Worm (Caenorhabditis elegans) whole organism, L4 larva: ENCODE data around the gene fshr-1.

Source experiments
- F37D6.2 ChIP-seq: sonication (generic microtip); optimal IDR thresholded peaks from 2 replicates; lab custom pipeline; 2016; ENCODE audit warnings: mild to moderate bottlenecking, missing genetic modification characterization, missing compliant biosample characterization
- T20F7.1 ChIP-seq: fragments of 200-800 bp; sonication (Bioruptor generic); optimal IDR thresholded peaks from 2 replicates; lab custom pipeline; 2018; ENCODE audit warnings: mild to moderate bottlenecking, missing genetic modification characterization, missing compliant biosample characterization
- Y48G9A.11 ChIP-seq: fragments of 200-800 bp; sonication (Bioruptor generic); IDR thresholded peaks from 2 replicates; pipeline ENCODE4 v1.3.6; 2022; ENCODE audit warnings: missing genetic modification reagents, missing genetic modification characterization, missing compliant biosample characterization
- ZK337.2 ChIP-seq: fragments of 200-800 bp; sonication (Bioruptor generic); IDR thresholded peaks from 2 replicates; pipeline ENCODE4 v1.3.6; 2022; ENCODE audit warnings: missing genetic modification reagents, missing genetic modification characterization, missing compliant biosample characterization
- ZK546.5 ChIP-seq, 2 experiments: sonication (generic microtip); optimal IDR thresholded peaks; 2 replicates each; lab custom pipeline; 2017; ENCODE audit warnings: missing biosample characterization in 2 of 2, missing genetic modification characterization in 2 of 2
- aha-1 ChIP-seq: fragments of 150-350 bp; peaks from one replicate; lab custom pipeline; 2014; ENCODE audit warnings: missing biosample characterization, missing genetic modification characterization
- ceh-44 ChIP-seq: fragments of 200-800 bp; sonication (Bioruptor generic); IDR thresholded peaks from 2 replicates; pipeline ENCODE4 v1.3.6; 2022; ENCODE audit warnings: missing genetic modification reagents, missing genetic modification characterization, missing compliant biosample characterization
- ceh-82 ChIP-seq: sonication (generic microtip); optimal IDR thresholded peaks from 2 replicates; lab custom pipeline; 2017; ENCODE audit warnings: missing biosample characterization, missing genetic modification characterization
- ces-1 ChIP-seq: fragments of 150-350 bp; sonication (generic microtip); optimal IDR thresholded peaks from 4 replicates; lab custom pipeline; 2014; ENCODE audit warnings: missing biosample characterization, missing genetic modification reagents, missing genetic modification characterization
- daf-12 ChIP-seq: fragments of 150-350 bp; optimal IDR thresholded peaks from 2 replicates; lab custom pipeline; 2014; ENCODE audit warnings: missing biosample characterization, missing genetic modification reagents, missing genetic modification characterization
- daf-16 ChIP-seq, 3 experiments: sonication (generic microtip); optimal IDR thresholded peaks; 2 replicates each; lab custom pipeline; 2016 to 2017; ENCODE audit warnings: missing genetic modification characterization in 3 of 3, missing genetic modification reagents in 3 of 3, mild to moderate bottlenecking in 2 of 3, missing compliant biosample characterization in 2 of 3, missing biosample characterization in 1 of 3, moderate library complexity in 1 of 3
- daf-8 ChIP-seq: fragments of 200-800 bp; sonication (Bioruptor generic); IDR thresholded peaks from 2 replicates; pipeline ENCODE4 v1.3.6; 2022; ENCODE audit warnings: missing genetic modification characterization, missing compliant biosample characterization
- dmd-6 ChIP-seq: fragments of 200-800 bp; sonication (Bioruptor generic); IDR thresholded peaks from 2 replicates; pipeline ENCODE4 v1.3.6; 2022; ENCODE audit warnings: missing genetic modification reagents, missing genetic modification characterization, missing compliant biosample characterization
- dmd-8 ChIP-seq: fragments of 200-800 bp; sonication (Bioruptor generic); IDR thresholded peaks from 2 replicates; pipeline ENCODE4 v1.3.6; 2022; ENCODE audit warnings: missing genetic modification characterization, missing compliant biosample characterization
- duxl-1 ChIP-seq: sonication (generic microtip); optimal IDR thresholded peaks from 2 replicates; lab custom pipeline; 2016; ENCODE audit warnings: mild to moderate bottlenecking, missing genetic modification characterization, moderate library complexity, missing compliant biosample characterization; ENCODE audit not compliant: poor library complexity
- dve-1 ChIP-seq: sonication (generic microtip); optimal IDR thresholded peaks from 2 replicates; lab custom pipeline; 2017; ENCODE audit warnings: antibody characterized with exemption, mild to moderate bottlenecking, missing genetic modification characterization, missing compliant biosample characterization; ENCODE audit not compliant: insufficient read depth
- egl-27 ChIP-seq: sonication (generic microtip); optimal IDR thresholded peaks from 3 replicates; lab custom pipeline; 2017; ENCODE audit warnings: missing biosample characterization, missing genetic modification reagents, missing genetic modification characterization
- gei-8 ChIP-seq: fragments of 200-800 bp; sonication (Bioruptor generic); optimal IDR thresholded peaks from 2 replicates; lab custom pipeline; 2018; ENCODE audit warnings: mild to moderate bottlenecking, missing genetic modification characterization, missing compliant biosample characterization
- hif-1 ChIP-seq, 2 experiments: sonication (generic microtip); optimal IDR thresholded peaks; 2 replicates each; lab custom pipeline; 2016 to 2017; ENCODE audit warnings: missing compliant biosample characterization in 2 of 2, missing genetic modification characterization in 2 of 2, missing genetic modification reagents in 2 of 2, missing genotype in 2 of 2, mild to moderate bottlenecking in 1 of 2
- hlh-30 ChIP-seq: sonication (generic microtip); optimal IDR thresholded peaks from 2 replicates; lab custom pipeline; 2017; ENCODE audit warnings: antibody characterized with exemption, mild to moderate bottlenecking, missing genetic modification characterization, missing compliant biosample characterization; ENCODE audit not compliant: insufficient read depth
- hmg-1.1 ChIP-seq: fragments of 200-800 bp; sonication (Bioruptor generic); IDR thresholded peaks from 2 replicates; pipeline ENCODE4 v1.3.6; 2022; ENCODE audit warnings: missing genetic modification reagents, missing genetic modification characterization, missing compliant biosample characterization
- jun-1 ChIP-seq: fragments of 150-350 bp; optimal IDR thresholded peaks from 2 replicates; lab custom pipeline; 2014; ENCODE audit warnings: missing biosample characterization, missing genetic modification reagents, missing genetic modification characterization
- lin-1 ChIP-seq: fragments of 200-800 bp; sonication (Bioruptor generic); IDR thresholded peaks from 2 replicates; pipeline ENCODE4 v1.3.6; 2022; ENCODE audit warnings: missing genetic modification reagents, missing genetic modification characterization, missing compliant biosample characterization
- lin-13 ChIP-seq: fragments of 150-350 bp; optimal IDR thresholded peaks from 2 replicates; lab custom pipeline; 2014; ENCODE audit warnings: missing biosample characterization, missing genetic modification reagents, missing genetic modification characterization
- lin-15B ChIP-seq: fragments of 150-350 bp; sonication (generic microtip); optimal IDR thresholded peaks from 3 replicates; lab custom pipeline; 2014; ENCODE audit warnings: missing biosample characterization, missing genetic modification characterization
- mdl-1 ChIP-seq, 2 experiments: fragments of 150-350 bp in 1 of 2; sonication (generic microtip) in 1 of 2; optimal IDR thresholded peaks; 2 replicates each; lab custom pipeline; 2014 to 2017; ENCODE audit warnings: missing biosample characterization in 2 of 2, missing genetic modification characterization in 2 of 2
- mdt-29 ChIP-seq: fragments of 200-800 bp; sonication (Bioruptor generic); IDR thresholded peaks from 2 replicates; pipeline ENCODE4 v1.3.6; 2022; ENCODE audit warnings: missing genetic modification reagents, missing genetic modification characterization, missing compliant biosample characterization
- mxl-2 ChIP-seq: fragments of 200-800 bp; sonication (Bioruptor generic); conservative IDR thresholded peaks from 2 replicates; pipeline ENCODE4 v1.3.6; 2022; ENCODE audit warnings: missing genetic modification reagents, missing genetic modification characterization, missing compliant biosample characterization
- mxl-3 ChIP-seq: fragments of 200-800 bp; sonication (Bioruptor generic); optimal IDR thresholded peaks from 2 replicates; lab custom pipeline; 2018; ENCODE audit warnings: mild to moderate bottlenecking, missing genetic modification characterization, missing compliant biosample characterization
- nhr-10 ChIP-seq: fragments of 150-350 bp; optimal IDR thresholded peaks from 2 replicates; lab custom pipeline; 2014; ENCODE audit warnings: missing biosample characterization, missing genetic modification characterization
- nhr-11 ChIP-seq: fragments of 150-350 bp; optimal IDR thresholded peaks from 2 replicates; lab custom pipeline; 2014; ENCODE audit warnings: missing biosample characterization, missing genetic modification characterization
- nhr-28 ChIP-seq: fragments of 150-350 bp; optimal IDR thresholded peaks from 2 replicates; lab custom pipeline; 2014; ENCODE audit warnings: missing biosample characterization, missing genetic modification characterization
- nhr-42 ChIP-seq: fragments of 200-800 bp; sonication (Bioruptor generic); IDR thresholded peaks from 2 replicates; pipeline ENCODE4 v1.3.6; 2022; ENCODE audit warnings: missing genetic modification characterization, missing compliant biosample characterization
- nhr-6 ChIP-seq: fragments of 150-350 bp; optimal IDR thresholded peaks from 2 replicates; lab custom pipeline; 2014; ENCODE audit warnings: missing biosample characterization, missing genetic modification characterization
- pha-4 ChIP-seq, 2 experiments: fragments of 150-350 bp in 1 of 2; fragments of 200-800 bp in 1 of 2; sonication (Bioruptor generic) in 1 of 2; IDR thresholded peaks in 1 of 2; optimal IDR thresholded peaks in 1 of 2; 2 replicates each; pipeline versions ENCODE4 v1.3.6 to Lab custom; 2014 to 2022; ENCODE audit warnings: missing genetic modification characterization in 2 of 2, missing genetic modification reagents in 2 of 2, missing biosample characterization in 1 of 2, missing compliant biosample characterization in 1 of 2
- saeg-2 ChIP-seq: fragments of 200-800 bp; sonication (Bioruptor generic); IDR thresholded peaks from 2 replicates; pipeline ENCODE4 v1.3.6; 2022; ENCODE audit warnings: missing genetic modification reagents, missing genetic modification characterization, missing compliant biosample characterization
- set-16 ChIP-seq: fragments of 200-800 bp; sonication (Bioruptor generic); IDR thresholded peaks from 2 replicates; pipeline ENCODE4 v1.3.6; 2022; ENCODE audit warnings: missing genetic modification reagents, missing genetic modification characterization, missing compliant biosample characterization
- skn-1 ChIP-seq: fragments of 150-350 bp; optimal IDR thresholded peaks from 2 replicates; lab custom pipeline; 2014; ENCODE audit warnings: missing biosample characterization, missing genetic modification characterization
- tag-97 ChIP-seq: fragments of 200-800 bp; sonication (Bioruptor generic); IDR thresholded peaks from 2 replicates; pipeline ENCODE4 v1.3.6; 2022; ENCODE audit warnings: missing genetic modification characterization, missing compliant biosample characterization
- unc-130 ChIP-seq: sonication (generic microtip); optimal IDR thresholded peaks from 2 replicates; lab custom pipeline; 2016; ENCODE audit warnings: missing genetic modification reagents, missing genetic modification characterization, missing compliant biosample characterization
- zag-1 ChIP-seq: fragments of 150-350 bp; optimal IDR thresholded peaks from 2 replicates; lab custom pipeline; 2014; ENCODE audit warnings: missing biosample characterization, missing genetic modification characterization

Gene fshr-1

DNA sequence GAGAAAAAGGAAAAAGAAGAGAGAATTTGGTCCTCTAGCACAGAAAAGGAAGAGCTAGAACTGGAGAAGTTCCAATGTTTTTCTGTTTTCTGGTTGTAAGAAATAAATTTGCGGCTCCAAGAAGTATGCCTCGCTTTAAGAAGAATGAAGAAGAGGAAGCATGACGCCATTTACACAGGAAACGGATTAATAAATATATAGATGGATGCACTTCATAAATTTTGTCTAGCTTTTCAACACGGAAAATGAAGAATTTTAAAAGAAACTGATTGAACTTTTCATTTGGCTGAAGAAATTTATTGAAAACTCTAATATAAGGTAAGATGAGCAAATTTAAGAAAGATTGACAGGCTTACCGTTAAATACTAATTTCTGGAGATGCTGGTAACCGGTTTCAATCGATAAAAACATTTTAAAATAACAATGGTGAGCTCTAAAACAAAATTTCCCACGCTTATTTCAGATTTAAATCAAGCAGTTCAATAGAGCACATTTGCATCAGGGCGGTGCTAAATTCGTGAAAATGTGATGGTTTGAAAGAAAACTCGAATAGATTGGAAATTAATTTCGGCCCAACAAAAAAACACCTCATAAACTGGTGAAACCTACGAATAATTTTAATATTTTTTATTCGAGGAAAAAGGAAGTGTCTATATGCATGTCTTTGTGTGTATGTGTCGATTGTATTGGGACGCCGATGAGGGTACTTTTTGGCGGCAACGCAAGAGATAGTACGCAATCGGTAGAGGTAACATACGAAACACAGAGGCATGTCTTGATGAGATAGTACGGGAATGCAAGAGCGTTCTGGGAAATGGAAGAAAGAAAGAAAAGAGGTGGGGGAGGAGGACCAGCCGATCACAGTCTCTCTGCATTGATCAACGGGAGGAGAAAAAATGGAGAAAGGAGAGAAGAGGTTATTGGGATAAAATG is 33.5 kb upstream of the fshr-1 start (continued):
- no peak for TF ChIP-seq tag-97 (GFP tag; lab: Robert Waterston, UW)

DNA sequence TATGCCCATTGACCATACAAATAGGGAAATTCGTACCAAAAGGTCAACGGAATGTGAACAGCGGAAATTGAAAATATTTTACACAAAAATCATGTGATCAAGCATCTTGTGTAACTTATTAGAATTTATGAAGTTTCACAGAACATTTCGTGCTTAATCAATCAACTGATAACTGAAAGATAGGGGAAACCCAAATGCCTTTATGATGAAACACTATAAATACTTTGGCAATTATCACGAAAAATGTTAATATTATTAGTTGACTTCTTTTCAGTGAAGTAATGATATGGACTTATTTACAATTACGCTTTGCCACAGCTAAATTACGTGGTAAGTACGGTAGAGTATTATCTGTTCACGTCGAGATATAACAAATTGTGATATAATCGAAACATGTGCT is 32.7 kb upstream of the fshr-1 start:
- no peak for TF ChIP-seq ceh-82 (tag; lab: Kevin White, UChicago)
- no peak for TF ChIP-seq daf-16 (GFP tag; optimal IDR thresholded peaks at IDR 0.05; lab: Kevin White, UChicago)
- peak; percentile 59 for TF ChIP-seq daf-16 (tag; optimal IDR thresholded peaks at IDR 0.05; lab: Kevin White, UChicago)
- TF ChIP-seq hlh-30 (tag; lab: Kevin White, UChicago), result peak; percentile 1
- TF ChIP-seq daf-8 (GFP tag; lab: Robert Waterston, UW), result no peak
- TF ChIP-seq skn-1 (tag; lab: Kevin White, UChicago), result no peak
- TF ChIP-seq nhr-42 (GFP tag; lab: Robert Waterston, UW), result no peak
- TF ChIP-seq daf-12 (tag; lab: Kevin White, UChicago), result no peak
- TF ChIP-seq dmd-6 (GFP tag; lab: Robert Waterston, UW), result 0 out of 2 replicates have a peak, but pooled peaks have one; percentile 22
- peak; percentile 46 for TF ChIP-seq dve-1 (tag; lab: Kevin White, UChicago)
- no peak for TF ChIP-seq set-16
- no peak for TF ChIP-seq lin-13 (GFP tag; lab: Kevin White, UChicago)
- no peak for TF ChIP-seq nhr-11
- TF ChIP-seq lin-15B (tag; lab: Kevin White, UChicago), result no peak
- TF ChIP-seq unc-130, result no peak
- no peak for TF ChIP-seq T20F7.1 (GFP tag; lab: Kevin White, UChicago)
- no peak for TF ChIP-seq ZK546.5 (tag; optimal IDR thresholded peaks at IDR 0.05; lab: Kevin White, UChicago)
- TF ChIP-seq mxl-2, result no peak
- TF ChIP-seq nhr-6 (tag; lab: Kevin White, UChicago), result no peak
- TF ChIP-seq nhr-28 (tag; lab: Kevin White, UChicago), result peak; percentile 78
- TF ChIP-seq ces-1 (GFP tag; lab: Kevin White, UChicago), result no peak

DNA sequence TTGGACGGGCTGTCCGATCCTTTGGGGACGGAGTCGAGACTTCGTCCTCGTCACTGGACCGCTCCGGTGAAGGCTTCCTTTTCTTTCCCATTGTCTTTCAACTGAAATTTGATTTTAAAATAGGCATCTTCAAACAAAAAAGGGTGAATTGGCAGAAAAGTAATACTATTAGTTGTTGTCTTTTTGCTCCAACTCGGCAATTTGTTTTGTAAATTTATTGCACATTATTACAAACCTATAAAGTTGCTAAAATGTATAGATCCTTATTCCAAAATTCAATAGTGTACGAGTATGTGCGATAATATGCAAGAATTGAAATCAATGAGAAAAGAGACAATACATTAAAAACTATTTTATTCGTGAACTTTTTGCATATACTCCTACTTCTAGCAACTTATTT is 29.8 kb upstream of the fshr-1 start, which contains the start of gene lsy-12:
lsy-12 (minus strand) TSS at position 101 of the 400 bp plus-strand sequence.
- TF ChIP-seq saeg-2 (GFP tag; lab: Robert Waterston, UW), result no peak
- TF ChIP-seq dmd-8 (GFP tag; lab: Robert Waterston, UW), result no peak
- TF ChIP-seq hif-1 (tag; optimal IDR thresholded peaks at IDR 0.05; lab: Kevin White, UChicago), result no peak
- TF ChIP-seq egl-27 (tag; lab: Kevin White, UChicago), result no peak
- TF ChIP-seq lin-15B (tag; lab: Kevin White, UChicago), result no peak
- TF ChIP-seq lin-13 (GFP tag; lab: Kevin White, UChicago), result no peak
- TF ChIP-seq mdt-29 (GFP tag; lab: Robert Waterston, UW), result no peak
- no peak for TF ChIP-seq nhr-10 (tag; lab: Kevin White, UChicago)
- TF ChIP-seq nhr-11, result no peak
- TF ChIP-seq hmg-1.1 (GFP tag; lab: Robert Waterston, UW), result no peak
- TF ChIP-seq duxl-1 (tag; lab: Kevin White, UChicago), result no peak
- TF ChIP-seq, all 104 proteins: peak for 0

DNA sequence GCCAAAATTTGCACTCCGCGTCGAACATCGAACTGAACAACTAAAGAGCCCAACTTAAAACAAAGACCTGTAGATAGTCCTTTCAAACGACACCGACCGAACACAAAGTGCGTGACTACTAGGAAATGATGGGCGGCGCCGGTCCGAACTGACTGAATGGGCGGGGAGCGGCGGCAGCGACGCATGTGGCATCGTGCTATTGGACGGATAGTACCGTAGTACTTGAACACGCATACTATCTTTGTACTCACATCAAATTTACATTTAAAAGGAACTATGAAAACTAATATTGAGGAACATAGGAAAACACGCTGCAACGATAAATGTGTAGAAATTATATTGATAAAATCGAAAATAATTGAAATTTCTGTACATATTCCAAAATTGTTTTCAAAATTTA is 29.3 kb upstream of the fshr-1 start:
- TF ChIP-seq gei-8 (GFP tag; lab: Kevin White, UChicago) (no peak), aha-1 (tag; lab: Kevin White, UChicago) (peak; percentile 50)

DNA sequence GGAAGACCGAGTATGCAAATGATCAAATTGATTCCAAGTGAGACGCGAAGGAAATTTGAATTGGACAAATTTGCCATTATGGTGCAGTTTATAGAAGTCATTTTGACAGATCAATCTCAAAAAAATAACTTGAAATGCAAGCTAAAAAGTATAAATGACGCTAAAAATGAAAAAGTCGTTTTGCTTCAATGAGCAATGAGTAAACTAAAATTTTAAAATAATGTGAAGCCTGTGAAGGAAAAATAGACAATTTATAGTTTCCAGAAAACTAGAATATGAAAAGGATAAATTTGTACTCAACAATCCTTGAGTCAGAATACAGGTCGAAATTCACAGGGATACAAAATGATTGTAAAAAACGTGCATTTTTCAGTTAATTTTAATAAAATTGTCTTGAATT is 21.3 kb upstream of the fshr-1 start, which contains the start of gene srab-17:
srab-17 (minus strand) TSS at position 101 of the 400 bp plus-strand sequence.
- TF ChIP-seq mxl-3 (GFP tag; lab: Kevin White, UChicago), result no peak
- no peak for TF ChIP-seq daf-12 (tag; lab: Kevin White, UChicago)
- no peak for TF ChIP-seq ZK337.2
- TF ChIP-seq ceh-82 (tag; lab: Kevin White, UChicago), result no peak
- no peak for TF ChIP-seq F37D6.2
- no peak for TF ChIP-seq pha-4 (GFP tag; IDR thresholded peaks at IDR 0.05; lab: Robert Waterston, UW)
- no peak for TF ChIP-seq pha-4 (tag; optimal IDR thresholded peaks at IDR 0.05; lab: Kevin White, UChicago)
- TF ChIP-seq mdl-1 (tag; optimal IDR thresholded peaks at IDR 0.05; lab: Kevin White, UChicago), result no peak
- TF ChIP-seq jun-1 (tag; lab: Kevin White, UChicago), result no peak
- no peak for TF ChIP-seq lin-1
- no peak for TF ChIP-seq ceh-44 (GFP tag; lab: Robert Waterston, UW)
- no peak for TF ChIP-seq zag-1 (tag; lab: Kevin White, UChicago)
- no peak for TF ChIP-seq Y48G9A.11 (GFP tag; lab: Robert Waterston, UW)
